Fruit fly (Drosophila melanogaster) whole organism, embryonic: ENCODE measurements around the gene CG43245.

ENCODE experiments used
- Blimp-1 ChIP-seq: fragments of 200-800 bp; sonication (Bioruptor generic); optimal IDR thresholded peaks from 3 replicates; lab custom pipeline; 2018; ENCODE audit warnings: missing biosample characterization, missing genetic modification characterization, mild to moderate bottlenecking, moderate library complexity, missing genetic modification reagents
- CG11247 ChIP-seq: fragments of 200-800 bp; sonication (Bioruptor generic); IDR thresholded peaks from 2 replicates; pipeline ENCODE4 v1.3.6; 2022; ENCODE audit warnings: missing biosample characterization, missing genetic modification characterization
- CG13775 ChIP-seq: fragments of 200-800 bp; sonication (Bioruptor generic); optimal IDR thresholded peaks from 3 replicates; lab custom pipeline; 2017; ENCODE audit warnings: missing biosample characterization, mild to moderate bottlenecking, missing genetic modification characterization
- CG17359 ChIP-seq: fragments of 200-800 bp; sonication (Bioruptor generic); optimal IDR thresholded peaks from 3 replicates; lab custom pipeline; 2018; ENCODE audit warnings: missing biosample characterization, mild to moderate bottlenecking, missing genetic modification characterization, moderate library complexity
- CG17385 ChIP-seq: fragments of 200-800 bp; sonication (Bioruptor generic); optimal IDR thresholded peaks from 3 replicates; lab custom pipeline; 2018; ENCODE audit warnings: missing biosample characterization, mild to moderate bottlenecking, missing genetic modification characterization
- CG18599 ChIP-seq: fragments of 200-800 bp; sonication (Bioruptor generic); optimal IDR thresholded peaks from 3 replicates; lab custom pipeline; 2017; ENCODE audit warnings: missing biosample characterization, missing genetic modification characterization, mild to moderate bottlenecking, moderate library complexity, missing genetic modification reagents
- CG2116 ChIP-seq: fragments of 200-800 bp; sonication (Bioruptor generic); optimal IDR thresholded peaks from 3 replicates; lab custom pipeline; 2018; ENCODE audit warnings: missing biosample characterization, mild to moderate bottlenecking, missing genetic modification characterization
- CG2875 ChIP-seq: fragments of 200-800 bp; sonication (Bioruptor generic); optimal IDR thresholded peaks from 2 replicates; lab custom pipeline; 2017; ENCODE audit warnings: missing biosample characterization, mild to moderate bottlenecking, missing genetic modification characterization, missing genetic modification reagents
- CG30020 ChIP-seq: fragments of 200-800 bp; optimal IDR thresholded peaks from 2 replicates; lab custom pipeline; 2019; ENCODE audit warnings: missing biosample characterization, mild to moderate bottlenecking, missing genetic modification characterization, moderate library complexity
- CG31365 ChIP-seq: fragments of 200-800 bp; sonication (Bioruptor generic); optimal IDR thresholded peaks from 2 replicates; lab custom pipeline; 2018; ENCODE audit warnings: missing biosample characterization, mild to moderate bottlenecking, missing genetic modification characterization
- CG7839 ChIP-seq: fragments of 200-800 bp; sonication (Bioruptor generic); optimal IDR thresholded peaks from 3 replicates; lab custom pipeline; 2018; ENCODE audit warnings: missing biosample characterization, mild to moderate bottlenecking, missing genetic modification characterization, moderate library complexity
- CG8359 ChIP-seq: fragments of 200-800 bp; sonication (Bioruptor generic); optimal IDR thresholded peaks from 2 replicates; lab custom pipeline; 2017; ENCODE audit warnings: missing biosample characterization, mild to moderate bottlenecking, missing genetic modification characterization, borderline replicate concordance
- CG9932 ChIP-seq: fragments of 200-800 bp; sonication (Bioruptor generic); IDR thresholded peaks from 2 replicates; pipeline ENCODE4 v1.3.6; 2022; ENCODE audit warnings: missing biosample characterization, missing genetic modification characterization
- CoRest ChIP-seq: fragments of 200-800 bp; sonication (Bioruptor generic); optimal IDR thresholded peaks from 3 replicates; lab custom pipeline; 2018; ENCODE audit warnings: missing biosample characterization, mild to moderate bottlenecking, missing genetic modification characterization, moderate library complexity
- Dad ChIP-seq: fragments of 200-800 bp; sonication (Bioruptor generic); optimal IDR thresholded peaks from 3 replicates; lab custom pipeline; 2016; ENCODE audit warnings: missing biosample characterization, missing genetic modification characterization
- Dfd ChIP-seq, 2 experiments: fragments of >200 bp; optimal IDR thresholded peaks; 2 replicates each; lab custom pipeline; 2017; ENCODE audit warnings: missing biosample characterization in 2 of 2, missing genetic modification characterization in 2 of 2
- Dip2 ChIP-seq: fragments of 200-800 bp; sonication (Bioruptor generic); IDR thresholded peaks from 2 replicates; pipeline ENCODE4 v1.3.6; 2022; ENCODE audit warnings: missing biosample characterization, missing genetic modification characterization
- Dll ChIP-seq: fragments of 200-800 bp; sonication (Bioruptor generic); IDR thresholded peaks from 4 replicates; pipeline ENCODE4 v1.3.6; 2022; ENCODE audit warnings: missing biosample characterization, missing genetic modification characterization; ENCODE audit not compliant: partially characterized antibody
- Gug ChIP-seq: fragments of 200-800 bp; sonication (Bioruptor generic); IDR thresholded peaks from 4 replicates; pipeline ENCODE4 v1.3.6; 2022; ENCODE audit warnings: missing biosample characterization, missing genetic modification characterization
- Hr39 ChIP-seq: fragments of >200 bp; optimal IDR thresholded peaks from 2 replicates; lab custom pipeline; 2017
- Lhr ChIP-seq: fragments of 200-800 bp; sonication (Bioruptor generic); optimal IDR thresholded peaks from 3 replicates; lab custom pipeline; 2017; ENCODE audit warnings: mild to moderate bottlenecking, missing biosample characterization, missing genetic modification reagents, missing genetic modification characterization
- Med ChIP-seq: fragments of 200-800 bp; sonication (Bioruptor generic); peaks from one replicate; lab custom pipeline; 2016; ENCODE audit warnings: missing biosample characterization, missing genetic modification characterization, mild to moderate bottlenecking, inconsistent platforms, moderate library complexity
- Opbp ChIP-seq: fragments of 200-800 bp; sonication (Bioruptor generic); IDR thresholded peaks from 3 replicates; pipeline ENCODE4 v1.3.6; 2022; ENCODE audit warnings: missing biosample characterization, missing genetic modification characterization; ENCODE audit not compliant: partially characterized antibody
- PHDP ChIP-seq: fragments of 200-800 bp; sonication (Bioruptor generic); optimal IDR thresholded peaks from 3 replicates; lab custom pipeline; 2018; ENCODE audit warnings: missing biosample characterization, mild to moderate bottlenecking, missing genetic modification characterization, moderate library complexity
- Pdp1 ChIP-seq, 2 experiments: fragments of 200-800 bp; sonication (Bioruptor generic); optimal IDR thresholded peaks; 3 replicates each; lab custom pipeline; 2016; ENCODE audit warnings: missing biosample characterization in 2 of 2, missing genetic modification characterization in 2 of 2, mild to moderate bottlenecking in 1 of 2, moderate library complexity in 1 of 2
- Rx ChIP-seq: fragments of 200-800 bp; sonication (Bioruptor generic); IDR thresholded peaks from 2 replicates; pipeline ENCODE4 v1.3.6; 2022; ENCODE audit warnings: missing biosample characterization, missing genetic modification characterization
- Spps ChIP-seq: fragments of 200-800 bp; sonication (Bioruptor generic); optimal IDR thresholded peaks from 2 replicates; lab custom pipeline; 2018; ENCODE audit warnings: missing biosample characterization, mild to moderate bottlenecking, missing genetic modification characterization
- Usf ChIP-seq: fragments of 200-800 bp; sonication (Bioruptor generic); optimal IDR thresholded peaks from 2 replicates; lab custom pipeline; 2017; ENCODE audit warnings: missing genotype, missing biosample characterization, missing genetic modification characterization
- Xbp1 ChIP-seq: fragments of 200-800 bp; sonication (Bioruptor generic); optimal IDR thresholded peaks from 3 replicates; lab custom pipeline; 2016; ENCODE audit warnings: missing biosample characterization, mild to moderate bottlenecking, missing genetic modification characterization
- YL-1 ChIP-seq: fragments of 200-800 bp; sonication (Bioruptor generic); optimal IDR thresholded peaks from 3 replicates; lab custom pipeline; 2017; ENCODE audit warnings: missing biosample characterization, mild to moderate bottlenecking, missing genetic modification characterization
- cad ChIP-seq: fragments of >200 bp; optimal IDR thresholded peaks from 2 replicates; lab custom pipeline; 2017; ENCODE audit warnings: missing biosample characterization, missing genetic modification characterization
- chinmo ChIP-seq: fragments of 200-800 bp; sonication (Bioruptor generic); IDR thresholded peaks from 4 replicates; pipeline ENCODE4 v1.3.6; 2022; ENCODE audit warnings: missing biosample characterization, missing genetic modification characterization; ENCODE audit not compliant: partially characterized antibody
- chn ChIP-seq: fragments of 200-800 bp; sonication (Bioruptor generic); optimal IDR thresholded peaks from 2 replicates; lab custom pipeline; 2016; ENCODE audit warnings: missing biosample characterization, missing genetic modification characterization
- crol ChIP-seq: fragments of 200-800 bp; sonication (Bioruptor generic); IDR thresholded peaks from 2 replicates; pipeline ENCODE4 v1.3.6; 2022; ENCODE audit warnings: missing biosample characterization, missing genetic modification characterization
- dati ChIP-seq: fragments of 200-800 bp; sonication (Bioruptor generic); IDR thresholded peaks from 2 replicates; pipeline ENCODE4 v1.3.6; 2022; ENCODE audit warnings: missing biosample characterization, missing genetic modification characterization
- dimm ChIP-seq: fragments of 200-800 bp; sonication (Bioruptor generic); IDR thresholded peaks from 2 replicates; pipeline ENCODE4 v1.3.6; 2022; ENCODE audit warnings: missing biosample characterization, missing genetic modification characterization
- fd3F ChIP-seq: fragments of 200-800 bp; sonication (Bioruptor generic); optimal IDR thresholded peaks from 2 replicates; lab custom pipeline; 2018; ENCODE audit warnings: missing biosample characterization, mild to moderate bottlenecking, missing genetic modification characterization, moderate library complexity
- jing ChIP-seq: fragments of 200-800 bp; sonication (Bioruptor generic); optimal IDR thresholded peaks from 2 replicates; lab custom pipeline; 2018; ENCODE audit warnings: missing biosample characterization, mild to moderate bottlenecking, missing genetic modification characterization
- lbe ChIP-seq: fragments of 200-800 bp; sonication (Bioruptor generic); optimal IDR thresholded peaks from 2 replicates; lab custom pipeline; 2016; ENCODE audit warnings: missing biosample characterization, mild to moderate bottlenecking, missing genetic modification characterization
- lmd ChIP-seq: fragments of 200-800 bp; sonication (Bioruptor generic); IDR thresholded peaks from 2 replicates; pipeline ENCODE4 v1.3.6; 2022; ENCODE audit warnings: missing biosample characterization, missing genetic modification characterization
- lola ChIP-seq, 3 experiments: fragments of >200 bp in 2 of 3; fragments of 200-800 bp in 1 of 3; sonication (Bioruptor generic) in 1 of 3; optimal IDR thresholded peaks; 2 replicates each; lab custom pipeline; 2017 to 2019; ENCODE audit warnings: missing biosample characterization in 3 of 3, missing genetic modification characterization in 3 of 3, mild to moderate bottlenecking in 1 of 3, moderate library complexity in 1 of 3
- nom ChIP-seq: fragments of 200-800 bp; sonication (Bioruptor generic); optimal IDR thresholded peaks from 2 replicates; lab custom pipeline; 2017; ENCODE audit warnings: missing biosample characterization, missing genetic modification characterization, mild to moderate bottlenecking, moderate library complexity, missing genetic modification reagents
- phol ChIP-seq: fragments of 200-800 bp; sonication (Bioruptor generic); optimal IDR thresholded peaks from 3 replicates; lab custom pipeline; 2018; ENCODE audit warnings: missing biosample characterization, mild to moderate bottlenecking, missing genetic modification characterization, moderate library complexity
- scrt ChIP-seq: fragments of 200-800 bp; sonication (Bioruptor generic); optimal IDR thresholded peaks from 2 replicates; lab custom pipeline; 2018; ENCODE audit warnings: missing biosample characterization, mild to moderate bottlenecking, missing genetic modification characterization, moderate library complexity
- toy ChIP-seq: fragments of 200-800 bp; sonication (Bioruptor generic); IDR thresholded peaks from 2 replicates; pipeline ENCODE4 v1.3.6; 2022; ENCODE audit warnings: missing biosample characterization, missing genetic modification characterization
- ttk ChIP-seq: fragments of 200-800 bp; sonication (Bioruptor generic); IDR thresholded peaks from 2 replicates; pipeline ENCODE4 v2.1.2; 2022; ENCODE audit warnings: missing biosample characterization, missing genetic modification characterization
- tx ChIP-seq: fragments of 200-800 bp; sonication (Bioruptor generic); optimal IDR thresholded peaks from 2 replicates; lab custom pipeline; 2016; ENCODE audit warnings: missing biosample characterization, missing genetic modification characterization
- wdn ChIP-seq: fragments of 200-800 bp; sonication (Bioruptor generic); IDR thresholded peaks from 2 replicates; pipeline ENCODE4 v1.3.6; 2022; ENCODE audit warnings: missing biosample characterization, missing genetic modification characterization

Gene CG43245

DNA sequence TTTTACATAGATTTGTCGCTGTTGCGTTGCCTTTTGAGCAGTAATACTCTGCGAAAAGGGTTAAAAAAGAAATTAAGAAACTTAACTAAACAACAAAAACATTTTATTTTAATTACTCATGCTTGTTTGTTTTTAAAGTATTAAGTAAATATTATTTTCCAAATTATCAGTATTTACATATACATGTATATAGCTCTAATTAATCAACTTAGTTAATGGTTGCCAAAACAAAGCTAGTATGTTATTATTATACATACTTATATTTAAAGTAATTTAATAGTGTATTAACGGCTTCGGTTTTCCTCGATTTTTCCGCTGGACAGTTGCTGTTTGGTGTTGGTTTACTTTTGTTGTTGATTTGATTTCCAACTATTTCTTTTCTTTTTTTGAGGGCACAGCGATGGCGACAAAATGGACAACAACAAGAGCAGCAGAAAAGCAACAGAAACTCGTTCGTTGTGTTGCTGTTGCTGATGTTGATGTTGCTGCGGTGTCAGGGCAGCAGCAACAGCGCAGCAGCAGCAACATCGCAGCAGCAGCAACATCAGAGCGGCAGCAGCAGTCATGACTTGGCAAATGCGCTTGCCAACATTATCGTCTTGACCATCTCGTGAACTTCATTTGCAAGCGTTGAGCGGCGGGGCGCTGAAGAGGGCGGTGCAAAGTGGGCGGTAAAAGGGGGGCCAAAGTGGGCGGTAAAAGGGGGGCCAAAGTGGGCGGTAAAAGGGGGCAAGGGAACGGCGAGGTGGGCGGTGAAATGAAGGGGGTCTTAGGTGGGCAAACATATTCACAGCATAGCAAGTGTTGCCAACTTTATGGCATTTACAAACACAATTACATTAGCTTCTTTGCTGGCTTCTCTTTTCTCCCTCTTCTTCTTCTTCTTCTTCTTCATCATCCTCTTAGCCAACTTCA, 4.3 kb upstream of the CG43245 start (continued):
- TF ChIP-seq Dll (no peak), CG18599 (GFP tag; lab: Kevin White, UChicago) (no peak), CG9932 (GFP tag; lab: Robert Waterston, UW) (no peak), dimm (GFP tag; lab: Robert Waterston, UW) (no peak), jing (GFP tag; lab: Kevin White, UChicago) (no peak), Dip2 (GFP tag; lab: Robert Waterston, UW) (no peak), CG2875 (GFP tag; lab: Kevin White, UChicago) (no peak), chn (no peak), CG17359 (tag; lab: Kevin White, UChicago) (peak; percentile 65), wdn (GFP tag; lab: Robert Waterston, UW) (no peak), CoRest (peak; percentile 76), CG2116 (no peak), Opbp (no peak), YL-1 (GFP tag; lab: Kevin White, UChicago) (no peak), cad (GFP tag; lab: Kevin White, UChicago) (no peak), CG17385 (GFP tag; lab: Kevin White, UChicago) (peak; percentile 52), CG11247 (GFP tag; lab: Robert Waterston, UW) (no peak), scrt (GFP tag; lab: Kevin White, UChicago) (no peak), lola (GFP tag; optimal IDR thresholded peaks at IDR 0.05; lab: Kevin White, UChicago) (peak in 1 of 3 experiments; percentile 59), CG7839 (tag; lab: Kevin White, UChicago) (peak; percentile 74), lbe (GFP tag; lab: Kevin White, UChicago) (no peak), tx (GFP tag; lab: Kevin White, UChicago) (no peak), CG31365 (no peak), Spps (tag; lab: Kevin White, UChicago) (no peak), Blimp-1 (GFP tag; lab: Kevin White, UChicago) (peak; percentile 45), Xbp1 (no peak), crol (GFP tag; lab: Robert Waterston, UW) (peak; percentile 82), ttk (GFP tag; lab: Robert Waterston, UW) (0 out of 2 replicates have a peak, but pooled peaks have one; percentile 31), Dad (GFP tag; lab: Kevin White, UChicago) (no peak), Rx (GFP tag; lab: Robert Waterston, UW) (no peak), fd3F (no peak), PHDP (tag; lab: Kevin White, UChicago) (peak; percentile 63), dati (no peak), nom (GFP tag; lab: Kevin White, UChicago) (peak; percentile 32), Dfd (GFP tag; optimal IDR thresholded peaks at IDR 0.05; lab: Kevin White, UChicago) (no peak), CG30020 (tag; lab: Kevin White, UChicago) (peak; percentile 10), CG8359 (GFP tag; lab: Kevin White, UChicago) (peak; percentile 15), CG13775 (GFP tag; lab: Kevin White, UChicago) (no peak), Pdp1 (GFP tag; optimal IDR thresholded peaks at IDR 0.05; lab: Kevin White, UChicago) (no peak), Gug (GFP tag; lab: Robert Waterston, UW) (no peak), chinmo (GFP tag; lab: Robert Waterston, UW) (no peak), Lhr (peak; percentile 33), Med (GFP tag; lab: Kevin White, UChicago) (no peak), lmd (GFP tag; lab: Robert Waterston, UW) (no peak; the same call in 1 of the 2 replicates), Usf (GFP tag; lab: Kevin White, UChicago) (no peak), phol (tag; lab: Kevin White, UChicago) (peak; percentile 85), Hr39 (lab: Kevin White, UChicago) (no peak), toy (no peak)
